Worm (Caenorhabditis elegans): Measurements from ENCODE around the gene C14F11.4.
A peak's percentile ranks its signal among the peaks of the same experiment; 100 is the strongest.

Gene C14F11.4

ce11 chrX:6276701-6277100, 43.9 kb upstream of the C14F11.4 start:
- TF ChIP-seq gmeb-1 (tag; optimal IDR thresholded peaks at IDR 0.05) (no peak), peb-1 (tag; optimal IDR thresholded peaks at IDR 0.05) (no peak), nhr-77 (tag; optimal IDR thresholded peaks at IDR 0.05) (no peak), mab-5 (tag; optimal IDR thresholded peaks at IDR 0.05) (no peak), lin-39 (tag; optimal IDR thresholded peaks at IDR 0.05) (no peak), fos-1 (tag; optimal IDR thresholded peaks at IDR 0.05) (no peak), unc-55 (GFP tag; optimal IDR thresholded peaks at IDR 0.05) (no peak), ceh-82 (tag; optimal IDR thresholded peaks at IDR 0.05) (no peak), lsy-2 (tag; optimal IDR thresholded peaks at IDR 0.05) (no peak), nhr-6 (tag; optimal IDR thresholded peaks at IDR 0.05) (no peak), unc-39 (tag; optimal IDR thresholded peaks at IDR 0.05) (no peak), elt-3 (tag; optimal IDR thresholded peaks at IDR 0.05) (no peak), ama-1 (optimal IDR thresholded peaks at IDR 0.05) (no peak), nhr-237 (tag; optimal IDR thresholded peaks at IDR 0.05) (no peak)

DNA sequence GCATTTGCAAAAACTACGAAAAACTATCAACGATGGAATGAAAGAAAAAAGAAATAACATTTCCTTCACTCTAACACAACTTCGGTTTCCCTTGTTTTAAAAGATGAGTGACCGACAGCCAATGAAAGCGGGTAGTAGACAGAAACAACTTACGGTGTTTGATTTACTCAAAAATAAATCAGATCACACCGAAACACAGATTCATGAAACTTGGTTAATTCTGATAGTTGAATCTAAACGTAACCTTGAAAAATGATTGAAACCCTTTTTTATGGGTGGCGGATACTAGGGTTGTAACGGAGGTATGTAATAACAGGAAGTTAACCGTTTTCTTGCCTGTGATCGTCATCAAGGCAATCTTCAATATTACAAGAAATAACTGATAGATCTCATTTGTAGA, 42.5 kb upstream of the C14F11.4 start:
- TF ChIP-seq aly-2 (tag; optimal IDR thresholded peaks at IDR 0.05) (no peak), crh-2 (tag; optimal IDR thresholded peaks at IDR 0.05) (peak; percentile 13), nhr-25 (tag; optimal IDR thresholded peaks at IDR 0.05) (peak; percentile 35), sma-3 (GFP tag; optimal IDR thresholded peaks at IDR 0.05) (peak; percentile 14), nhr-10 (tag; optimal IDR thresholded peaks at IDR 0.05) (no peak), lin-39 (tag; optimal IDR thresholded peaks at IDR 0.05) (no peak), ZK546.5 (tag; optimal IDR thresholded peaks at IDR 0.05) (no peak)

DNA sequence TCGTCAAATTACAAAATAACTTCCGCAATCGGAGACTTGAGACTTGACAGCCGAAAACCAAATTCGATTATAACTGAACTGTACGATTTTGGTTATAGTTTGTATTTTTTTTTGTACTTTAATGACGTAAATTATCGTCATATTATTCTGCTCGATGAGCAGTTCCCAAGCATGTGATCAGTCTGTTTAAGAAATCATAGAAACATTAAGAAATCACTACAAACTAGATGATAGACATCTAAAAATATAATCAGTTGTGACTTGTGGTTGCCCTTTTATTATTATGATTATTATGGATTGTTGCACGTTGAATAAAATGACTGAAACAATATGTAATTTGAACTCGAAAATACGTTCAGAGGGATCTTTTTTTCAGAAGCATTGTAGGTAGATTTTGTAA, 41.4 kb upstream of the C14F11.4 start:
- TF ChIP-seq gmeb-1 (tag; optimal IDR thresholded peaks at IDR 0.05) (no peak), sma-9 (GFP tag; optimal IDR thresholded peaks at IDR 0.05) (peak; percentile 62), sma-9 (tag; optimal IDR thresholded peaks at IDR 0.05) (no peak), fos-1 (tag; optimal IDR thresholded peaks at IDR 0.05) (peak; percentile 55), nhr-237 (tag; optimal IDR thresholded peaks at IDR 0.05) (no peak)

ce11 chrX:6273772-6274171, 40.9 kb upstream of the C14F11.4 start:
- no peak for TF ChIP-seq nhr-129 (tag; optimal IDR thresholded peaks at IDR 0.05)
- no peak for TF ChIP-seq nhr-10 (tag; optimal IDR thresholded peaks at IDR 0.05)
- TF ChIP-seq crh-2 (tag; optimal IDR thresholded peaks at IDR 0.05), result no peak
- TF ChIP-seq mdl-1 (tag; optimal IDR thresholded peaks at IDR 0.05), result no peak
- no peak for TF ChIP-seq blmp-1 (tag; optimal IDR thresholded peaks at IDR 0.05; ENCODE audit: insufficient read depth)
- no peak for TF ChIP-seq fos-1 (tag; optimal IDR thresholded peaks at IDR 0.05)
- TF ChIP-seq F13H6.1 (tag; optimal IDR thresholded peaks at IDR 0.05), result no peak
- no peak for TF ChIP-seq aly-2 (tag; optimal IDR thresholded peaks at IDR 0.05)
- no peak for TF ChIP-seq nhr-237 (tag; optimal IDR thresholded peaks at IDR 0.05)
- no peak for TF ChIP-seq nhr-25 (tag; optimal IDR thresholded peaks at IDR 0.05)
- TF ChIP-seq lin-11 (tag; optimal IDR thresholded peaks at IDR 0.05), result no peak
- TF ChIP-seq nhr-23 (tag; optimal IDR thresholded peaks at IDR 0.05), result no peak
- TF ChIP-seq gmeb-1 (tag; optimal IDR thresholded peaks at IDR 0.05), result no peak

- TF ChIP-seq ZK546.5 (tag; optimal IDR thresholded peaks at IDR 0.05) (no peak), nhr-25 (tag; optimal IDR thresholded peaks at IDR 0.05) (no peak), mbf-1 (tag; optimal IDR thresholded peaks at IDR 0.05) (no peak), crh-2 (tag; optimal IDR thresholded peaks at IDR 0.05) (peak; percentile 57), sma-3 (GFP tag; optimal IDR thresholded peaks at IDR 0.05) (peak; percentile 11), C34F6.9 (tag; optimal IDR thresholded peaks at IDR 0.05) (no peak), F13H6.1 (tag; optimal IDR thresholded peaks at IDR 0.05) (no peak), sma-9 (GFP tag; optimal IDR thresholded peaks at IDR 0.05) (peak; percentile 55), sma-9 (tag; optimal IDR thresholded peaks at IDR 0.05) (no peak), nhr-129 (tag; optimal IDR thresholded peaks at IDR 0.05) (peak; percentile 2), alr-1 (tag; optimal IDR thresholded peaks at IDR 0.05) (no peak), nhr-77 (tag; optimal IDR thresholded peaks at IDR 0.05) (no peak), fos-1 (tag; optimal IDR thresholded peaks at IDR 0.05) (peak; percentile 76), nhr-12 (tag; optimal IDR thresholded peaks at IDR 0.05) (no peak), gmeb-1 (tag; optimal IDR thresholded peaks at IDR 0.05) (peak; percentile 11), mab-5 (tag; optimal IDR thresholded peaks at IDR 0.05) (no peak), skn-1 (tag; optimal IDR thresholded peaks at IDR 0.05) (peak; percentile 83)
Measured at ce11 chrX:6271718-6272117, 38.9 kb upstream of the C14F11.4 start, which contains the start of gene lro-1. TSS of gene lro-1 (plus strand) at chrX:6272089.

ce11 chrX:6266739-6267138, 33.9 kb upstream of the C14F11.4 start, which contains the start of gene W05H9.2:
TSS of gene W05H9.2 (plus strand) at chrX:6267039.
- TF ChIP-seq mbf-1 (tag; optimal IDR thresholded peaks at IDR 0.05) (no peak), mab-5 (tag; optimal IDR thresholded peaks at IDR 0.05) (no peak), unc-39 (tag; optimal IDR thresholded peaks at IDR 0.05) (no peak)

All from whole organism, L2 larva.